Fruit fly (Drosophila melanogaster): ENCODE measurements around the gene Arglu1.

Arglu1 gene

DNA sequence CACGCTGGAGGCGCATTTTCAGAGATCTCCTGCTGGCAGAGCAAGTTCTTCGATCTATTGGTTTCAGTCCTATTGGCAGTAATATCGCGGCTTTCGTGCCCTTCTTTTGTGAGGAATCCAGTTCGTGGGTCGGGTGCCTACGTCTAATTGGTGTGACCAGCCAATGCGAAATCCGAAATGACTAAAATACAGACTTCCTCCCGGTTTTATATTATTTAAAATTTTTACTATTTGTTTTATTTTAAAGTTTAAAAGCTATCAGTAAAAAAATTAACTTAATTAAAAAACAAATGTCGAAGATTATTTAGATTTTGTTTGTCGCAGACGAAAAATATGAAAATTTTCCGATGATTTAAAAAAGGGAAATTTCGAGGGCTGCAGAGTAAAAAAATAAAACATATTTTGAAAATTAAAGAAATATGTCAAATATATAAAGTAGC, 25.7 kb upstream of the Arglu1 start, which contains the start of gene CG5850 (continued):
- TF ChIP-seq sqz (GFP tag; optimal IDR thresholded peaks at IDR 0.05) = peak; percentile 34
- TF ChIP-seq CG10147 (GFP tag; optimal IDR thresholded peaks at IDR 0.05) = peak; percentile 15
- TF ChIP-seq Xbp1 (GFP tag; optimal IDR thresholded peaks at IDR 0.05) = peak; percentile 5
- TF ChIP-seq phol (tag; optimal IDR thresholded peaks at IDR 0.05) = peak; percentile 24
- TF ChIP-seq Blimp-1 (GFP tag; optimal IDR thresholded peaks at IDR 0.05) = peak; percentile 21
- TF ChIP-seq Max (GFP tag; optimal IDR thresholded peaks at IDR 0.05) = no peak
- TF ChIP-seq kni (GFP tag; optimal IDR thresholded peaks at IDR 0.05) = no peak
- no peak for TF ChIP-seq Hmr (GFP tag; optimal IDR thresholded peaks at IDR 0.05)
- TF ChIP-seq CG33557 (GFP tag; optimal IDR thresholded peaks at IDR 0.05) = peak; percentile 34
- TF ChIP-seq gfzf (GFP tag; optimal IDR thresholded peaks at IDR 0.05) = peak; percentile 58
- peak; percentile 59 for TF ChIP-seq CG31441 (GFP tag; IDR thresholded peaks at IDR 0.05)
- no peak for TF ChIP-seq inv (GFP tag; IDR thresholded peaks at IDR 0.05; ENCODE audit: partially characterized antibody)
- peak; percentile 32 for TF ChIP-seq CG15514 (GFP tag; optimal IDR thresholded peaks at IDR 0.05)
- TF ChIP-seq CG9437 (GFP tag; optimal IDR thresholded peaks at IDR 0.05) = peak; percentile 30
- peak; percentile 48 for TF ChIP-seq CG30020 (tag; optimal IDR thresholded peaks at IDR 0.05)
- TF ChIP-seq lbe (GFP tag; optimal IDR thresholded peaks at IDR 0.05) = peak; percentile 25
- TF ChIP-seq zen (tag; optimal IDR thresholded peaks at IDR 0.05) = peak; percentile 17
- no peak for TF ChIP-seq zf30C (GFP tag; optimal IDR thresholded peaks at IDR 0.05)
- TF ChIP-seq CG8478 (optimal IDR thresholded peaks at IDR 0.05) = no peak
- TF ChIP-seq scrt (GFP tag; optimal IDR thresholded peaks at IDR 0.05) = peak; percentile 26
- TF ChIP-seq CG13287 (GFP tag; IDR thresholded peaks at IDR 0.05; ENCODE audit: partially characterized antibody) = peak; percentile 45
- TF ChIP-seq Meics (GFP tag; optimal IDR thresholded peaks at IDR 0.05) = peak; percentile 1
- peak; percentile 60 for TF ChIP-seq CG4617 (GFP tag; optimal IDR thresholded peaks at IDR 0.05; ENCODE audit: borderline replicate concordance)
- no peak for TF ChIP-seq tin (GFP tag; optimal IDR thresholded peaks at IDR 0.05)

DNA sequence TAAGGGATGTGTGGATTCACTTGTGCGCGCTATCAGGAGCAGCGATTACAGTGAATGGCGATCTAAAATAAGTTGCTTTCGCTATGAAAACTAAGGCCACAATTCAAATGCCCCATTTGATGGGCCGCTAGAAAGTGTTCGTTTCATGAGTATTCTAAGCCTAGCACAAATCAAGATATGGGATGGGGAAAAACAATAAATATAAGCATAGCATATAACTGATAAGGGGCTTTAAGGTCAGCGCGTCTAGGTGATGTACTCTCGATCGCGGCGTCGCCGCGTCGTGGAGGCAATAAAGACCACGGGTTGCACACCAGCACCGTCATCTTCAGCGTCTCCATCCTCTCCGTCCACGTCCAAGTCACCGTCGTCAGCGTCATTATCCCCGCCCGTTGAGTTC, 22.8 kb upstream of the Arglu1 start:
- TF ChIP-seq sug (tag; optimal IDR thresholded peaks at IDR 0.05) (peak; percentile 6), Med (GFP tag) (no peak), CG34376 (GFP tag; optimal IDR thresholded peaks at IDR 0.05) (peak; percentile 19)

DNA sequence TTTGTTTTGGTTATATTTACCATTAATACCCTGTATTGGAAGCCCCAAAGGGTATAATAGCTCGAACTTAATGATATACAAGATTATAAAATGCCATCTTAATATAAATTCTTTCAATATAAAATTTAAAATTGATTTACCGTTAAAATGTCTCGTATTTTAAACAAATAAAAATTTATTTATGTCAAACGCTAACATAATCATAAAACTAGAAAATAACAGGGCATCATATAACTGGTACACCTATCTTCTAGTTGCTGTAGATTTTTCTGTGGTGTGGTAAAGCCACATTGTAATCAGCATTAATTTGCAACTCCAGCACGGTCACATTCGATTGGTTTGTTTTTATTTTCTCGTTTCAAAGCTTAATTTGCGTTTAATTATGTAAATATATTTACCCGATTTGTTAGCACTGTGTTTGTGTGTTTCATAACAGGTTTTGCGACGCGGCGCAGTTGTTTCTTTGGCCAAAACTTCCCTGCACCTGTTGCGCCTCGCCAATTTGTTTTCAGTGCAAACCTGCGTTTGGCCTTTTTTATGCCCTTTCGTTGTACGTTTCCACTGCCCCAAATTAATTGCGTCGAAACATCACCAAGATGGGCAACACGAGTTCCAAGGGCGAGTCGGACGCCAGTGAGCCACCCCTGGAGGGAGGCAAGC, 19.2 kb upstream of the Arglu1 start, which contains the start of the genes CG4658 and CG5846:
Gene CG4658 (plus strand): TSS at position 140 of the 660 bp plus-strand sequence.
Gene CG5846 (minus strand): TSS at position 245 of the 660 bp plus-strand sequence.
- TF ChIP-seq BEAF-32 (GFP tag; optimal IDR thresholded peaks at IDR 0.05) = peak; percentile 19
- peak; percentile 80 for TF ChIP-seq seq (GFP tag; IDR thresholded peaks at IDR 0.05)
- peak; percentile 26 for TF ChIP-seq crc (GFP tag; optimal IDR thresholded peaks at IDR 0.05)
- peak; percentile 95 for TF ChIP-seq CG9727 (GFP tag; optimal IDR thresholded peaks at IDR 0.05)
- peak; percentile 91 for TF ChIP-seq scrt (GFP tag; optimal IDR thresholded peaks at IDR 0.05)
- TF ChIP-seq CG34376 (GFP tag; optimal IDR thresholded peaks at IDR 0.05) = peak; percentile 70
- TF ChIP-seq amos (GFP tag; IDR thresholded peaks at IDR 0.05; ENCODE audit: partially characterized antibody) = no peak
- TF ChIP-seq MTF-1 (GFP tag; optimal IDR thresholded peaks at IDR 0.05; ENCODE audit: borderline replicate concordance) = peak; percentile 77
- TF ChIP-seq insv (GFP tag; optimal IDR thresholded peaks at IDR 0.05) = peak in 1 of 2 experiments; percentile 39
- peak; percentile 79 for TF ChIP-seq Fer2 (tag; optimal IDR thresholded peaks at IDR 0.05)
- TF ChIP-seq H15 (GFP tag; IDR thresholded peaks at IDR 0.05) = peak; percentile 94
- peak; percentile 85 for TF ChIP-seq Mad (GFP tag; optimal IDR thresholded peaks at IDR 0.05)
- TF ChIP-seq Deaf1 (tag; optimal IDR thresholded peaks at IDR 0.05) = peak; percentile 79
- TF ChIP-seq E2f2 (GFP tag; IDR thresholded peaks at IDR 0.05) = peak; percentile 81
- peak; percentile 98 for TF ChIP-seq vvl (GFP tag; IDR thresholded peaks at IDR 0.05)
- TF ChIP-seq CG32772 (GFP tag; IDR thresholded peaks at IDR 0.05) = peak; percentile 97
- TF ChIP-seq knrl (GFP tag; IDR thresholded peaks at IDR 0.05; ENCODE audit: partially characterized antibody) = no peak; the same call in 2 of the 3 replicates
- TF ChIP-seq repo (GFP tag; optimal IDR thresholded peaks at IDR 0.05) = peak; percentile 27
- TF ChIP-seq CG1529 (GFP tag; optimal IDR thresholded peaks at IDR 0.05) = peak; percentile 79
- TF ChIP-seq mld (GFP tag; IDR thresholded peaks at IDR 0.05; ENCODE audit: partially characterized antibody) = no peak
- TF ChIP-seq peb (GFP tag; IDR thresholded peaks at IDR 0.05) = peak; percentile 95
- no peak for TF ChIP-seq CG34224 (GFP tag; IDR thresholded peaks at IDR 0.05; ENCODE audit: partially characterized antibody)
